Worm (Caenorhabditis elegans) whole organism, early embryonic: Measurements from ENCODE around the gene F10C1.8.

Source experiments
- B0310.2 ChIP-seq: sonication (generic microtip); optimal IDR thresholded peaks from 2 replicates; lab custom pipeline; 2016; ENCODE audit warnings: mild to moderate bottlenecking, missing genetic modification characterization, missing compliant biosample characterization
- F13C5.2 ChIP-seq: sonication (generic microtip); optimal IDR thresholded peaks from 2 replicates; lab custom pipeline; 2017; ENCODE audit warnings: mild to moderate bottlenecking, missing genetic modification characterization, inconsistent platforms, missing compliant biosample characterization
- aly-1 ChIP-seq: sonication (generic microtip); optimal IDR thresholded peaks from 2 replicates; lab custom pipeline; 2016; ENCODE audit warnings: missing genetic modification characterization, missing compliant biosample characterization
- ama-1 ChIP-seq: fragments of 150-350 bp; optimal IDR thresholded peaks from 2 replicates; lab custom pipeline; 2014
- ceh-13 ChIP-seq: fragments of 200-800 bp; sonication (Bioruptor generic); optimal IDR thresholded peaks from 2 replicates; lab custom pipeline; 2018; ENCODE audit warnings: mild to moderate bottlenecking, missing genetic modification characterization, missing compliant biosample characterization
- ceh-36 ChIP-seq: sonication (generic microtip); optimal IDR thresholded peaks from 2 replicates; lab custom pipeline; 2016; ENCODE audit warnings: missing genetic modification characterization, inconsistent platforms, missing compliant biosample characterization
- ets-7 ChIP-seq: sonication (generic microtip); optimal IDR thresholded peaks from 2 replicates; lab custom pipeline; 2016; ENCODE audit warnings: missing genotype, missing genetic modification characterization, missing compliant biosample characterization
- flt-1 ChIP-seq: fragments of 200-800 bp; sonication (Bioruptor generic); IDR thresholded peaks from 2 replicates; pipeline ENCODE4 v1.3.6; 2022; ENCODE audit warnings: missing genetic modification characterization, missing compliant biosample characterization
- scrt-1 ChIP-seq: fragments of 200-800 bp; sonication (Bioruptor generic); IDR thresholded peaks from 2 replicates; pipeline ENCODE4 v1.3.6; 2022; ENCODE audit warnings: missing genetic modification characterization, missing compliant biosample characterization
- tbx-37 ChIP-seq: fragments of 200-800 bp; sonication (Bioruptor generic); conservative IDR thresholded peaks from 2 replicates; pipeline ENCODE4 v1.3.6; 2022; ENCODE audit warnings: missing genetic modification reagents, missing genetic modification characterization, missing compliant biosample characterization
- tra-4 ChIP-seq: sonication (generic microtip); optimal IDR thresholded peaks from 2 replicates; lab custom pipeline; 2017; ENCODE audit warnings: missing genetic modification characterization, missing compliant biosample characterization

DNA sequence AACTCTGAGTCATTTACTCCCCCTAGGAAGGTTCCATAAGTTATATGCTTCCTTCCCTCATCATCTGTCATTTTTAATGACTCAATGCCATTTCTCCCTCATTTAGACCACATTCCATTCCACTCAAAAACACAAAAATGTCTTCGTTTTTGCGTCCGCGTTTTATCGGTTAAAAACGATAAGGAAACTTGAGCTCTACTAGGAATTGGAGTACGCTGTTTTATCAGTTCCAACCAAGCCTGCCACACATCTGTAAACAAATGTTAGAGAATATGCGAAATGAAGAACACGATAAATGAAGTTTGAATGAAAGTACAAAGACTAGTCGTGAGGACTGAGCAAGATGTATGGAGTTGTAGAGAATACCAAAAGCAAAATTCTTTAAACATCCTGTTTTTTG is 5.9 kb upstream of the F10C1.8 start:
- TF ChIP-seq ets-7 (tag; lab: Kevin White, UChicago) (no peak), flt-1 (GFP tag; lab: Robert Waterston, UW) (no peak), ama-1 (lab: Kevin White, UChicago) (no peak), F13C5.2 (tag; lab: Kevin White, UChicago) (no peak), B0310.2 (tag; lab: Kevin White, UChicago) (no peak), ceh-13 (GFP tag; lab: Kevin White, UChicago) (no peak), tbx-37 (GFP tag; lab: Robert Waterston, UW) (no peak), ceh-36 (tag; lab: Kevin White, UChicago) (no peak), tra-4 (tag; lab: Kevin White, UChicago) (no peak), aly-1 (tag; lab: Kevin White, UChicago) (no peak), scrt-1 (GFP tag; lab: Robert Waterston, UW) (no peak)
